Fruit fly (Drosophila melanogaster): ENCODE data around the gene CG15544.

- TF ChIP-seq CG34224 (GFP tag; IDR thresholded peaks at IDR 0.05; ENCODE audit: partially characterized antibody), result no peak
- TF ChIP-seq Dip3 (GFP tag; optimal IDR thresholded peaks at IDR 0.05), result peak; percentile 58
- TF ChIP-seq CG10565 (GFP tag; optimal IDR thresholded peaks at IDR 0.05), result peak; percentile 86
- peak; percentile 95 for TF ChIP-seq Abd-B (GFP tag; optimal IDR thresholded peaks at IDR 0.05)
- TF ChIP-seq usp (GFP tag; optimal IDR thresholded peaks at IDR 0.05), result no peak
- peak; percentile 85 for TF ChIP-seq nerfin-1 (tag; optimal IDR thresholded peaks at IDR 0.05)
- TF ChIP-seq fu2 (GFP tag; optimal IDR thresholded peaks at IDR 0.05), result peak; percentile 92
- peak; percentile 91 for TF ChIP-seq Ssrp (tag; optimal IDR thresholded peaks at IDR 0.05)
- peak; percentile 91 for TF ChIP-seq rib (GFP tag; IDR thresholded peaks at IDR 0.05)
- peak; percentile 92 for TF ChIP-seq Gsc (GFP tag; IDR thresholded peaks at IDR 0.05)
- no peak for TF ChIP-seq pita (GFP tag; optimal IDR thresholded peaks at IDR 0.05)
Observed at dm6 chr3R:30781661-30782120, 45.9 kb upstream of the CG15544 start.

Data from whole organism, embryonic.